Worm (Caenorhabditis elegans) whole organism, L4 larva: Measurements from ENCODE around the gene gcy-32.

Source experiments
- F10B5.3 ChIP-seq: sonication (generic microtip); optimal IDR thresholded peaks from 2 replicates; lab custom pipeline; 2016; ENCODE audit warnings: mild to moderate bottlenecking, missing genetic modification characterization, missing compliant biosample characterization
- F49E8.2 ChIP-seq: sonication (generic microtip); optimal IDR thresholded peaks from 2 replicates; lab custom pipeline; 2016; ENCODE audit warnings: missing compliant biosample characterization, mild to moderate bottlenecking, missing genetic modification characterization, borderline replicate concordance
- T20F7.1 ChIP-seq: fragments of 200-800 bp; sonication (Bioruptor generic); optimal IDR thresholded peaks from 2 replicates; lab custom pipeline; 2018; ENCODE audit warnings: mild to moderate bottlenecking, missing genetic modification characterization, missing compliant biosample characterization
- Y48G9A.11 ChIP-seq: fragments of 200-800 bp; sonication (Bioruptor generic); IDR thresholded peaks from 2 replicates; pipeline ENCODE4 v1.3.6; 2022; ENCODE audit warnings: missing genetic modification reagents, missing genetic modification characterization, missing compliant biosample characterization
- aha-1 ChIP-seq: fragments of 150-350 bp; peaks from one replicate; lab custom pipeline; 2014; ENCODE audit warnings: missing biosample characterization, missing genetic modification characterization
- arid-1 ChIP-seq: fragments of 200-800 bp; sonication (Bioruptor generic); conservative IDR thresholded peaks from 2 replicates; pipeline ENCODE4 v1.3.6; 2022; ENCODE audit warnings: missing genetic modification reagents, missing genetic modification characterization, missing compliant biosample characterization
- ceh-32 ChIP-seq: sonication (generic microtip); optimal IDR thresholded peaks from 2 replicates; lab custom pipeline; 2016; ENCODE audit warnings: mild to moderate bottlenecking, missing genetic modification characterization, missing compliant biosample characterization; ENCODE audit not compliant: poor library complexity
- ceh-44 ChIP-seq: fragments of 200-800 bp; sonication (Bioruptor generic); IDR thresholded peaks from 2 replicates; pipeline ENCODE4 v1.3.6; 2022; ENCODE audit warnings: missing genetic modification reagents, missing genetic modification characterization, missing compliant biosample characterization
- ctbp-1 ChIP-seq: fragments of 200-800 bp; sonication (Bioruptor generic); IDR thresholded peaks from 2 replicates; pipeline ENCODE4 v1.3.6; 2022; ENCODE audit warnings: missing genetic modification reagents, missing genetic modification characterization, missing compliant biosample characterization
- dpl-1 ChIP-seq: fragments of 150-350 bp; optimal IDR thresholded peaks from 2 replicates; lab custom pipeline; 2014; ENCODE audit warnings: missing biosample characterization, missing genetic modification reagents, missing genetic modification characterization
- dve-1 ChIP-seq: sonication (generic microtip); optimal IDR thresholded peaks from 2 replicates; lab custom pipeline; 2017; ENCODE audit warnings: antibody characterized with exemption, mild to moderate bottlenecking, missing genetic modification characterization, missing compliant biosample characterization; ENCODE audit not compliant: insufficient read depth
- fos-1 ChIP-seq: fragments of 150-350 bp; optimal IDR thresholded peaks from 2 replicates; lab custom pipeline; 2014; ENCODE audit warnings: missing biosample characterization, missing genetic modification characterization
- hif-1 ChIP-seq, 2 experiments: sonication (generic microtip); optimal IDR thresholded peaks; 2 replicates each; lab custom pipeline; 2016 to 2017; ENCODE audit warnings: missing compliant biosample characterization in 2 of 2, missing genetic modification characterization in 2 of 2, missing genetic modification reagents in 2 of 2, missing genotype in 2 of 2, mild to moderate bottlenecking in 1 of 2
- hlh-11 ChIP-seq: fragments of 200-800 bp; sonication (Bioruptor generic); optimal IDR thresholded peaks from 2 replicates; lab custom pipeline; 2018; ENCODE audit warnings: mild to moderate bottlenecking, missing genetic modification characterization, missing compliant biosample characterization
- hmg-1.1 ChIP-seq: fragments of 200-800 bp; sonication (Bioruptor generic); IDR thresholded peaks from 2 replicates; pipeline ENCODE4 v1.3.6; 2022; ENCODE audit warnings: missing genetic modification reagents, missing genetic modification characterization, missing compliant biosample characterization
- lin-13 ChIP-seq: fragments of 150-350 bp; optimal IDR thresholded peaks from 2 replicates; lab custom pipeline; 2014; ENCODE audit warnings: missing biosample characterization, missing genetic modification reagents, missing genetic modification characterization
- lin-38 ChIP-seq: fragments of 200-800 bp; sonication (Bioruptor generic); IDR thresholded peaks from 2 replicates; pipeline ENCODE4 v1.3.6; 2022; ENCODE audit warnings: missing genetic modification reagents, missing genetic modification characterization, missing compliant biosample characterization
- madf-5 ChIP-seq, 2 experiments: fragments of 200-800 bp; sonication (Bioruptor generic); IDR thresholded peaks; 2 replicates each; pipeline ENCODE4 v1.3.6; 2022; ENCODE audit warnings: missing compliant biosample characterization in 2 of 2, missing genetic modification characterization in 2 of 2
- mdt-29 ChIP-seq: fragments of 200-800 bp; sonication (Bioruptor generic); IDR thresholded peaks from 2 replicates; pipeline ENCODE4 v1.3.6; 2022; ENCODE audit warnings: missing genetic modification reagents, missing genetic modification characterization, missing compliant biosample characterization
- mep-1 ChIP-seq: fragments of 150-350 bp; sonication (generic microtip); optimal IDR thresholded peaks from 3 replicates; lab custom pipeline; 2014; ENCODE audit warnings: missing biosample characterization, missing genetic modification characterization
- mes-2 ChIP-seq: sonication (generic microtip); optimal IDR thresholded peaks from 2 replicates; lab custom pipeline; 2016; ENCODE audit warnings: missing genotype, mild to moderate bottlenecking, missing genetic modification characterization, missing compliant biosample characterization; ENCODE audit not compliant: poor library complexity, severe bottlenecking
- mxl-3 ChIP-seq: fragments of 200-800 bp; sonication (Bioruptor generic); optimal IDR thresholded peaks from 2 replicates; lab custom pipeline; 2018; ENCODE audit warnings: mild to moderate bottlenecking, missing genetic modification characterization, missing compliant biosample characterization
- nhr-10 ChIP-seq: fragments of 150-350 bp; optimal IDR thresholded peaks from 2 replicates; lab custom pipeline; 2014; ENCODE audit warnings: missing biosample characterization, missing genetic modification characterization
- nhr-11 ChIP-seq: fragments of 150-350 bp; optimal IDR thresholded peaks from 2 replicates; lab custom pipeline; 2014; ENCODE audit warnings: missing biosample characterization, missing genetic modification characterization
- nhr-25 ChIP-seq: sonication (generic microtip); optimal IDR thresholded peaks from 2 replicates; lab custom pipeline; 2017; ENCODE audit warnings: missing genetic modification characterization, mild to moderate bottlenecking, missing compliant biosample characterization, antibody characterized with exemption, moderate library complexity, borderline replicate concordance; ENCODE audit not compliant: insufficient read depth
- nhr-28 ChIP-seq: fragments of 150-350 bp; optimal IDR thresholded peaks from 2 replicates; lab custom pipeline; 2014; ENCODE audit warnings: missing biosample characterization, missing genetic modification characterization
- nhr-41 ChIP-seq: fragments of 200-800 bp; sonication (Bioruptor generic); IDR thresholded peaks from 2 replicates; pipeline ENCODE4 v1.3.6; 2022; ENCODE audit warnings: missing genetic modification reagents, missing genetic modification characterization, missing compliant biosample characterization
- nhr-42 ChIP-seq: fragments of 200-800 bp; sonication (Bioruptor generic); IDR thresholded peaks from 2 replicates; pipeline ENCODE4 v1.3.6; 2022; ENCODE audit warnings: missing genetic modification characterization, missing compliant biosample characterization
- nhr-48 ChIP-seq: sonication (generic microtip); optimal IDR thresholded peaks from 2 replicates; lab custom pipeline; 2016; ENCODE audit warnings: mild to moderate bottlenecking, missing genetic modification characterization, missing compliant biosample characterization
- nhr-6 ChIP-seq: fragments of 150-350 bp; optimal IDR thresholded peaks from 2 replicates; lab custom pipeline; 2014; ENCODE audit warnings: missing biosample characterization, missing genetic modification characterization
- nhr-77 ChIP-seq: fragments of 150-350 bp; optimal IDR thresholded peaks from 2 replicates; lab custom pipeline; 2014; ENCODE audit warnings: missing biosample characterization, missing genetic modification characterization
- pha-4 ChIP-seq, 2 experiments: fragments of 150-350 bp in 1 of 2; fragments of 200-800 bp in 1 of 2; sonication (Bioruptor generic) in 1 of 2; IDR thresholded peaks in 1 of 2; optimal IDR thresholded peaks in 1 of 2; 2 replicates each; pipeline versions ENCODE4 v1.3.6 to Lab custom; 2014 to 2022; ENCODE audit warnings: missing genetic modification characterization in 2 of 2, missing genetic modification reagents in 2 of 2, missing biosample characterization in 1 of 2, missing compliant biosample characterization in 1 of 2
- php-3 ChIP-seq: fragments of 200-800 bp; sonication (Bioruptor generic); IDR thresholded peaks from 2 replicates; pipeline ENCODE4 v1.3.6; 2022; ENCODE audit warnings: missing genetic modification reagents, missing genetic modification characterization, missing compliant biosample characterization
- rbr-2 ChIP-seq: sonication (generic microtip); optimal IDR thresholded peaks from 2 replicates; lab custom pipeline; 2016; ENCODE audit warnings: missing genotype, missing genetic modification characterization, missing compliant biosample characterization
- sdz-12 ChIP-seq: fragments of 200-800 bp; sonication (Bioruptor generic); optimal IDR thresholded peaks from 2 replicates; lab custom pipeline; 2018; ENCODE audit warnings: mild to moderate bottlenecking, missing genetic modification characterization, missing compliant biosample characterization
- snpc-1.2 ChIP-seq: fragments of 200-800 bp; sonication (Bioruptor generic); IDR thresholded peaks from 2 replicates; pipeline ENCODE4 v1.3.6; 2022; ENCODE audit warnings: missing genetic modification reagents, missing genetic modification characterization, missing compliant biosample characterization
- snpc-4 ChIP-seq: fragments of 150-350 bp; optimal IDR thresholded peaks from 2 replicates; lab custom pipeline; 2014; ENCODE audit warnings: missing biosample characterization, missing genetic modification characterization
- spr-1 ChIP-seq: sonication (generic microtip); optimal IDR thresholded peaks from 2 replicates; lab custom pipeline; 2016; ENCODE audit warnings: mild to moderate bottlenecking, missing genetic modification characterization, missing compliant biosample characterization
- tag-97 ChIP-seq: fragments of 200-800 bp; sonication (Bioruptor generic); IDR thresholded peaks from 2 replicates; pipeline ENCODE4 v1.3.6; 2022; ENCODE audit warnings: missing genetic modification characterization, missing compliant biosample characterization
- unc-130 ChIP-seq: sonication (generic microtip); optimal IDR thresholded peaks from 2 replicates; lab custom pipeline; 2016; ENCODE audit warnings: missing genetic modification reagents, missing genetic modification characterization, missing compliant biosample characterization
- unc-62 ChIP-seq, 3 experiments: fragments of 150-350 bp in 1 of 3; sonication (generic microtip); optimal IDR thresholded peaks in 2 of 3; peaks in 1 of 3; 1 replicate in 1 of 3; 2 replicates in 2 of 3; lab custom pipeline; 2014 to 2017; ENCODE audit warnings: missing biosample characterization in 3 of 3, missing genetic modification characterization in 3 of 3, missing genetic modification reagents in 3 of 3, missing genotype in 1 of 3
- zfp-3 ChIP-seq: fragments of 200-800 bp; sonication (Bioruptor generic); conservative IDR thresholded peaks from 2 replicates; pipeline ENCODE4 v1.3.6; 2022; ENCODE audit warnings: missing genetic modification reagents, missing genetic modification characterization, missing compliant biosample characterization
- zip-11 ChIP-seq: fragments of 200-800 bp; sonication (Bioruptor generic); IDR thresholded peaks from 2 replicates; pipeline ENCODE4 v1.3.6; 2022; ENCODE audit warnings: missing genetic modification characterization, missing compliant biosample characterization

gcy-32 gene

ce11 chrV:13915390-13915789 is at the start of gene gcy-32:
gcy-32 (minus strand) TSS chrV:13915490.
- TF ChIP-seq mep-1 (tag; lab: Kevin White, UChicago) (no peak), rbr-2 (tag; lab: Kevin White, UChicago) (no peak)

- TF ChIP-seq nhr-28: peak; percentile 5
- TF ChIP-seq nhr-25 (tag; lab: Kevin White, UChicago): peak; percentile 29
- TF ChIP-seq unc-62 (GFP tag; optimal IDR thresholded peaks at IDR 0.05 in 1 of 2; lab: Kevin White, UChicago): no peak
- no peak for TF ChIP-seq unc-62 (tag; optimal IDR thresholded peaks at IDR 0.05; lab: Kevin White, UChicago)
Measured at ce11 chrV:13963279-13963976, 48.1 kb upstream of the gcy-32 start, which contains the start of gene sao-1. sao-1 (plus strand) TSS chrV:13963926.

DNA sequence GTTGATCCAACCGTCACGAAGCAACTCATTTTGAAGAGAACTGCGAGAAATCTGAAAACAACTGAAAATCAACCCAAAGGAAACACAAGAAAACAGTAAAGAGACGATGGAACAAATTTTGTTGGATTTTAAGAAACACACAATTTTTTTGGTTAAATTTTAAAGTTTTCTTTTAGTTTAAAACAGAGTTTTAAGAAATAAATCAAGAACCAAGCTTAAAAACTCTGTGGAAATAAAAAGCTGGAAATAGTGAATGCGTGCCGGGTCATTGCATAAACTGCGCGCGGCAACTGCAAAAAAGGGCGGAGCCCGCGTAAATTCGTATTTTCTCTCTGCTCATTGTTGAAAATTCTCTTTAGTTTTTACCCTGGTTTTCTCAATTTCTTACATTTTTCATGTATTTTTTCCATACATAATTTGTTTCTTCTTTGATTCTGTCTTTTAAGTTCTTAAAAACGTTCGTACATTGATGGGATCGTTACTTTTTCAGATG is 46.7 kb upstream of the gcy-32 start, which contains the start of the genes algn-13 and R10D12.13:
Gene algn-13, minus strand, starts transcription at position 51 of the 493 bp plus-strand sequence.
Gene R10D12.13, plus strand, starts transcription at position 491 of the 493 bp plus-strand sequence.
- TF ChIP-seq sdz-12 (no peak), ceh-32 (tag; lab: Kevin White, UChicago) (no peak), hmg-1.1 (peak; percentile 63), nhr-6 (tag; lab: Kevin White, UChicago) (peak; percentile 35), dpl-1 (GFP tag; lab: Kevin White, UChicago) (peak; percentile 70), zip-11 (no peak), lin-38 (GFP tag; lab: Robert Waterston, UW) (peak; percentile 82), T20F7.1 (GFP tag; lab: Kevin White, UChicago) (no peak), hlh-11 (tag; lab: Kevin White, UChicago) (peak; percentile 55), nhr-41 (GFP tag; lab: Robert Waterston, UW) (no peak), nhr-25 (tag; lab: Kevin White, UChicago) (no peak), snpc-1.2 (peak; percentile 61; the same call in 1 of the 2 replicates), tag-97 (GFP tag; lab: Robert Waterston, UW) (no peak), nhr-48 (no peak), nhr-11 (tag; lab: Kevin White, UChicago) (peak; percentile 1), F49E8.2 (tag; lab: Kevin White, UChicago) (no peak), F10B5.3 (no peak), nhr-10 (tag; lab: Kevin White, UChicago) (no peak), mes-2 (tag; lab: Kevin White, UChicago) (peak; percentile 93), snpc-4 (tag; lab: Kevin White, UChicago) (no peak), dve-1 (tag; lab: Kevin White, UChicago) (peak; percentile 61), nhr-77 (tag; lab: Kevin White, UChicago) (no peak), pha-4 (GFP tag; IDR thresholded peaks at IDR 0.05; lab: Robert Waterston, UW) (peak; percentile 73; the same call in 1 of the 2 replicates), pha-4 (tag; optimal IDR thresholded peaks at IDR 0.05; lab: Kevin White, UChicago) (no peak), fos-1 (tag; lab: Kevin White, UChicago) (no peak), lin-13 (GFP tag; lab: Kevin White, UChicago) (peak; percentile 7), zfp-3 (GFP tag; lab: Robert Waterston, UW) (no peak), aha-1 (peak; percentile 81), ceh-44 (GFP tag; lab: Robert Waterston, UW) (no peak), php-3 (GFP tag; lab: Robert Waterston, UW) (no peak), spr-1 (tag; lab: Kevin White, UChicago) (peak; percentile 41), mdt-29 (GFP tag; lab: Robert Waterston, UW) (no peak), hif-1 (tag; optimal IDR thresholded peaks at IDR 0.05; lab: Kevin White, UChicago) (peak in 1 of 2 experiments; percentile 10), unc-130 (GFP tag; lab: Kevin White, UChicago) (peak; percentile 72), madf-5 (GFP tag; IDR thresholded peaks at IDR 0.05; lab: Robert Waterston, UW) (no peak), mep-1 (tag; lab: Kevin White, UChicago) (no peak), arid-1 (GFP tag; lab: Robert Waterston, UW) (peak; percentile 56; the same call in 1 of the 2 replicates), ctbp-1 (GFP tag; lab: Robert Waterston, UW) (peak; percentile 43; the same call in 1 of the 2 replicates), mxl-3 (GFP tag; lab: Kevin White, UChicago) (no peak), Y48G9A.11 (GFP tag; lab: Robert Waterston, UW) (0 out of 2 replicates have a peak, but pooled peaks have one; percentile 32), nhr-42 (GFP tag; lab: Robert Waterston, UW) (no peak)
